Worm (Caenorhabditis elegans): ENCODE data around the gene Y105C5A.26.
A peak's percentile ranks its signal among the peaks of the same experiment; 100 is the strongest.

The Y105C5A.26 gene

DNA sequence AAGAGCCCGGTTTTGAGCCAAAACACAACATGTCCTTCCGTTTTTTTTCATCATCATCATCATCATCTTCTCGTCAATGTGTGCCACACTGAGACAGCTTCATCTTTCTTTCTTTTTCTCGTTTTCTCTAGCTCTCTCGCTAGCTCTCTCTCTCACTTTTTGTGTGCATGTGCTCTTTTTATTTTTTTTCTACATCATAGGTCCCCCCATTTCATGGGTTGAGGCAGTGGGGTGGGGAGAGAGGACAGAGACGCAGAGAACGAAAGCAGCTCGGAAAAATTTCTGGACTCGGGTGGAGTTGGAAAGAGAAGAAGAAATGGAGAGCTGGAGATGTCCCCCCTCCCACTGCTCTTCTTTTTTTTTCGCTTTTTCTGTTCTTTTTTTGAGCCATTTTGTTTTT is 15.4 kb upstream of the Y105C5A.26 start:
- no peak for TF ChIP-seq unc-39 (tag; optimal IDR thresholded peaks at IDR 0.05)
- TF ChIP-seq eor-1 (tag; optimal IDR thresholded peaks at IDR 0.05) = no peak
- no peak for TF ChIP-seq elt-2 (tag; optimal IDR thresholded peaks at IDR 0.05)
- no peak for TF ChIP-seq daf-12 (tag; optimal IDR thresholded peaks at IDR 0.05)
- no peak for TF ChIP-seq ztf-4 (tag; optimal IDR thresholded peaks at IDR 0.05)
- TF ChIP-seq ceh-82 (tag; optimal IDR thresholded peaks at IDR 0.05) = peak; percentile 6
- TF ChIP-seq nhr-23 (tag; optimal IDR thresholded peaks at IDR 0.05) = no peak
- peak; percentile 29 for TF ChIP-seq R02D3.7 (tag; optimal IDR thresholded peaks at IDR 0.05)
- no peak for TF ChIP-seq jun-1 (tag; optimal IDR thresholded peaks at IDR 0.05)
- TF ChIP-seq ama-1 (optimal IDR thresholded peaks at IDR 0.05) = no peak
- TF ChIP-seq fos-1 (tag; optimal IDR thresholded peaks at IDR 0.05) = no peak
- TF ChIP-seq tbx-2 (tag; optimal IDR thresholded peaks at IDR 0.05) = peak; percentile 49
- TF ChIP-seq nhr-12 (tag; optimal IDR thresholded peaks at IDR 0.05) = no peak
- no peak for TF ChIP-seq nhr-76 (tag; optimal IDR thresholded peaks at IDR 0.05)
- no peak for TF ChIP-seq nhr-25 (tag; optimal IDR thresholded peaks at IDR 0.05)
- peak; percentile 47 for TF ChIP-seq ceh-28 (tag; optimal IDR thresholded peaks at IDR 0.05)
- TF ChIP-seq hmg-11 (tag; optimal IDR thresholded peaks at IDR 0.05) = peak; percentile 95
- no peak for TF ChIP-seq aly-2 (tag; optimal IDR thresholded peaks at IDR 0.05)
- TF ChIP-seq nhr-43 (tag; optimal IDR thresholded peaks at IDR 0.05; ENCODE audit: poor library complexity, severe bottlenecking) = no peak
- TF ChIP-seq mml-1 (tag; optimal IDR thresholded peaks at IDR 0.05) = no peak
- TF ChIP-seq nhr-237 (tag; optimal IDR thresholded peaks at IDR 0.05) = no peak
- peak; percentile 90 for TF ChIP-seq fkh-10 (GFP tag; optimal IDR thresholded peaks at IDR 0.05)
- no peak for TF ChIP-seq ceh-9 (tag; optimal IDR thresholded peaks at IDR 0.05)
- TF ChIP-seq snpc-4 (tag; optimal IDR thresholded peaks at IDR 0.05) = peak; percentile 60
- TF ChIP-seq lsy-12 (tag; optimal IDR thresholded peaks at IDR 0.05) = no peak
- TF ChIP-seq egl-5 (tag; optimal IDR thresholded peaks at IDR 0.05) = peak; percentile 83
- TF ChIP-seq skn-1 (tag; optimal IDR thresholded peaks at IDR 0.05) = peak; percentile 36
- TF ChIP-seq pqm-1 (tag; optimal IDR thresholded peaks at IDR 0.05) = no peak
- peak; percentile 55 for TF ChIP-seq lin-15B (tag; optimal IDR thresholded peaks at IDR 0.05)
- no peak for TF ChIP-seq fkh-2 (tag; optimal IDR thresholded peaks at IDR 0.05)
- no peak for TF ChIP-seq elt-3 (tag; optimal IDR thresholded peaks at IDR 0.05)
- TF ChIP-seq unc-62 (GFP tag; optimal IDR thresholded peaks at IDR 0.05) = peak; percentile 78
- TF ChIP-seq elt-1 (tag; optimal IDR thresholded peaks at IDR 0.05) = no peak
- peak; percentile 92 for TF ChIP-seq nfya-1 (tag; optimal IDR thresholded peaks at IDR 0.05; ENCODE audit: insufficient read depth)
- no peak for TF ChIP-seq pha-4 (tag; optimal IDR thresholded peaks at IDR 0.05)
- no peak for TF ChIP-seq zag-1 (tag; optimal IDR thresholded peaks at IDR 0.05)
- TF ChIP-seq ceh-16 (tag; optimal IDR thresholded peaks at IDR 0.05) = no peak
- peak; percentile 61 for TF ChIP-seq mdl-1 (tag; optimal IDR thresholded peaks at IDR 0.05)
- peak; percentile 94 for TF ChIP-seq lin-39 (tag; optimal IDR thresholded peaks at IDR 0.05)
- TF ChIP-seq nhr-77 (tag; optimal IDR thresholded peaks at IDR 0.05) = no peak

DNA sequence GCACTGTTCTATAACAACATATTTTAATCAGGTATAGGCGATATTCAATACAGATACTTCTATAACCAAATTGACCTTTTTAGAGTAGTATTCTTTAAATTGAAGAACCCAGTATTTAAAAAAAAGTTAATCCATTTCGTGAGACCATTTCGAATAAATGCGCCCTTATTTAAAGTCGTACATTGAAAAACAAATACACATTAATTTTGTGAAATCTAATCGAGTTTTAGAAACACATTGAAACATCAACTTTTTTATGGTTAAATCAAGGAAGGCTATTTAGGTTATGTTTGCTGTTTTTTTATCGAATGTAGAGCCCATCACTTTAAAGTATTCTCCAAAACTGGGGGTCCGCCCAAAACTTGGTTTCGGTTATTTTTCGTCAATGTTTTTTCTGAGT is 13.9 kb upstream of the Y105C5A.26 start:
- TF ChIP-seq ZK546.5 (tag; optimal IDR thresholded peaks at IDR 0.05) = no peak
- TF ChIP-seq ceh-16 (tag; optimal IDR thresholded peaks at IDR 0.05) = no peak
- no peak for TF ChIP-seq R02D3.7 (tag; optimal IDR thresholded peaks at IDR 0.05)
- TF ChIP-seq aly-2 (tag; optimal IDR thresholded peaks at IDR 0.05) = no peak
- TF ChIP-seq hmg-11 (tag; optimal IDR thresholded peaks at IDR 0.05) = no peak
- no peak for TF ChIP-seq egl-5 (tag; optimal IDR thresholded peaks at IDR 0.05)
- TF ChIP-seq eor-1 (tag; optimal IDR thresholded peaks at IDR 0.05) = no peak
- no peak for TF ChIP-seq ztf-11 (tag; optimal IDR thresholded peaks at IDR 0.05)
- no peak for TF ChIP-seq nhr-11 (tag; optimal IDR thresholded peaks at IDR 0.05)
- TF ChIP-seq tbx-2 (tag; optimal IDR thresholded peaks at IDR 0.05) = no peak
- no peak for TF ChIP-seq nhr-25 (tag; optimal IDR thresholded peaks at IDR 0.05)
- no peak for TF ChIP-seq elt-2 (tag; optimal IDR thresholded peaks at IDR 0.05)
- TF ChIP-seq nhr-77 (tag; optimal IDR thresholded peaks at IDR 0.05) = no peak
- no peak for TF ChIP-seq fkh-10 (GFP tag; optimal IDR thresholded peaks at IDR 0.05)
- TF ChIP-seq mdl-1 (tag; optimal IDR thresholded peaks at IDR 0.05) = no peak
